Fruit fly (Drosophila melanogaster) Kc167 (cell line): Measurements from ENCODE around the gene ZnT35C.

Experiments used
- Myc ChIP-seq: fragments of >200 bp; optimal IDR thresholded peaks from 2 replicates; lab custom pipeline; 2017; ENCODE audit warnings: missing external identifiers
- h ChIP-seq: fragments of >200 bp; optimal IDR thresholded peaks from 3 replicates; lab custom pipeline; 2018; ENCODE audit warnings: missing external identifiers

- TF ChIP-seq h (lab: Kevin White, UChicago) (no peak), Myc (lab: Kevin White, UChicago) (no peak)
Measured at dm6 chr2L:15271336-15271735, 23.8 kb upstream of the ZnT35C start.
